Worm (Caenorhabditis elegans) whole organism, L1 larva: Measurements from ENCODE around the gene alp-1.

Source experiments
- C16A3.4 ChIP-seq: fragments of 150-350 bp; optimal IDR thresholded peaks from 2 replicates; lab custom pipeline; 2014; ENCODE audit warnings: missing biosample characterization, missing genetic modification characterization
- aha-1 ChIP-seq: fragments of 150-350 bp; optimal IDR thresholded peaks from 2 replicates; lab custom pipeline; 2014; ENCODE audit warnings: missing biosample characterization, missing genetic modification characterization
- alr-1 ChIP-seq: fragments of 200-800 bp; sonication (Bioruptor generic); optimal IDR thresholded peaks from 2 replicates; lab custom pipeline; 2018; ENCODE audit warnings: borderline replicate concordance, mild to moderate bottlenecking, missing genetic modification characterization, missing compliant biosample characterization
- aly-2 ChIP-seq: fragments of 150-350 bp; optimal IDR thresholded peaks from 2 replicates; lab custom pipeline; 2014; ENCODE audit warnings: missing biosample characterization, missing genetic modification characterization
- ama-1 ChIP-seq: fragments of 150-350 bp; optimal IDR thresholded peaks from 2 replicates; lab custom pipeline; 2014
- blmp-1 ChIP-seq: fragments of 150-350 bp; optimal IDR thresholded peaks from 2 replicates; lab custom pipeline; 2014; ENCODE audit warnings: missing biosample characterization, missing genetic modification characterization
- ceh-8 ChIP-seq: fragments of 200-800 bp; sonication (Bioruptor generic); optimal IDR thresholded peaks from 2 replicates; lab custom pipeline; 2018; ENCODE audit warnings: mild to moderate bottlenecking, missing genetic modification characterization, moderate library complexity, missing compliant biosample characterization
- ceh-82 ChIP-seq, 3 experiments: fragments of 150-350 bp in 1 of 3; sonication (generic microtip) in 2 of 3; optimal IDR thresholded peaks; 2 replicates each; lab custom pipeline; 2014 to 2017; ENCODE audit warnings: missing biosample characterization in 3 of 3, missing genetic modification characterization in 3 of 3
- ceh-90 ChIP-seq: sonication (generic microtip); optimal IDR thresholded peaks from 2 replicates; lab custom pipeline; 2016; ENCODE audit warnings: missing genetic modification characterization, missing compliant biosample characterization
- dsc-1 ChIP-seq: sonication (generic microtip); optimal IDR thresholded peaks from 2 replicates; lab custom pipeline; 2016; ENCODE audit warnings: mild to moderate bottlenecking, missing genetic modification characterization, missing compliant biosample characterization
- efl-3 ChIP-seq: fragments of 200-800 bp; sonication (Bioruptor generic); optimal IDR thresholded peaks from 2 replicates; lab custom pipeline; 2018; ENCODE audit warnings: mild to moderate bottlenecking, missing genetic modification characterization, missing compliant biosample characterization
- egl-13 ChIP-seq: sonication (generic microtip); optimal IDR thresholded peaks from 2 replicates; lab custom pipeline; 2016; ENCODE audit warnings: missing genotype, missing genetic modification reagents, missing genetic modification characterization, missing compliant biosample characterization
- egl-27 ChIP-seq, 2 experiments: fragments of 150-350 bp in 1 of 2; sonication (generic microtip); optimal IDR thresholded peaks; 3 replicates each; lab custom pipeline; 2017 to 2018; ENCODE audit warnings: missing biosample characterization in 2 of 2, missing genetic modification characterization in 2 of 2, missing genetic modification reagents in 2 of 2
- ets-5 ChIP-seq: fragments of 200-800 bp; sonication (Bioruptor generic); IDR thresholded peaks from 2 replicates; pipeline ENCODE4 v1.3.6; 2022; ENCODE audit warnings: missing genetic modification characterization, missing compliant biosample characterization
- fkh-10 ChIP-seq: sonication (generic microtip); optimal IDR thresholded peaks from 2 replicates; lab custom pipeline; 2017; ENCODE audit warnings: missing biosample characterization, missing genetic modification reagents, missing genetic modification characterization
- fkh-4 ChIP-seq: sonication (generic microtip); optimal IDR thresholded peaks from 2 replicates; lab custom pipeline; 2016; ENCODE audit warnings: missing compliant biosample characterization, missing genetic modification characterization, borderline replicate concordance
- fos-1 ChIP-seq: fragments of 150-350 bp; optimal IDR thresholded peaks from 2 replicates; lab custom pipeline; 2014; ENCODE audit warnings: missing biosample characterization, missing genetic modification characterization
- hlh-17 ChIP-seq: fragments of 200-800 bp; sonication (Bioruptor generic); optimal IDR thresholded peaks from 2 replicates; lab custom pipeline; 2018; ENCODE audit warnings: missing genetic modification characterization, mild to moderate bottlenecking, missing compliant biosample characterization, moderate library complexity, borderline replicate concordance
- hlh-4 ChIP-seq: sonication (generic microtip); optimal IDR thresholded peaks from 2 replicates; lab custom pipeline; 2016; ENCODE audit warnings: mild to moderate bottlenecking, missing genetic modification characterization, missing compliant biosample characterization
- irx-1 ChIP-seq: sonication (generic microtip); optimal IDR thresholded peaks from 2 replicates; lab custom pipeline; 2016; ENCODE audit warnings: missing genetic modification characterization, missing compliant biosample characterization
- jun-1 ChIP-seq: fragments of 150-350 bp; optimal IDR thresholded peaks from 2 replicates; lab custom pipeline; 2014; ENCODE audit warnings: missing biosample characterization, missing genetic modification reagents, missing genetic modification characterization
- lin-13 ChIP-seq: fragments of 150-350 bp; optimal IDR thresholded peaks from 2 replicates; lab custom pipeline; 2014; ENCODE audit warnings: missing biosample characterization, missing genetic modification reagents, missing genetic modification characterization
- lin-35 ChIP-seq, 2 experiments: fragments of 150-350 bp; optimal IDR thresholded peaks; 2 replicates each; lab custom pipeline; 2014; ENCODE audit warnings: missing biosample characterization in 2 of 2, missing genetic modification characterization in 2 of 2, missing genetic modification reagents in 2 of 2
- lin-39 ChIP-seq: fragments of 150-350 bp; optimal IDR thresholded peaks from 2 replicates; lab custom pipeline; 2014; ENCODE audit warnings: missing biosample characterization, missing genetic modification reagents, missing genetic modification characterization
- lir-3 ChIP-seq: sonication (generic microtip); optimal IDR thresholded peaks from 2 replicates; lab custom pipeline; 2016; ENCODE audit warnings: mild to moderate bottlenecking, missing genetic modification characterization, moderate library complexity, missing compliant biosample characterization; ENCODE audit not compliant: poor library complexity
- mab-9 ChIP-seq: fragments of 200-800 bp; sonication (Bioruptor generic); IDR thresholded peaks from 2 replicates; pipeline ENCODE4 v1.3.6; 2022; ENCODE audit warnings: missing genetic modification reagents, missing genetic modification characterization, missing compliant biosample characterization
- mdl-1 ChIP-seq, 2 experiments: fragments of 150-350 bp; optimal IDR thresholded peaks; 2 replicates each; lab custom pipeline; 2014 to 2017; ENCODE audit warnings: missing biosample characterization in 2 of 2, missing genetic modification characterization in 2 of 2, inconsistent platforms in 1 of 2
- nhr-11 ChIP-seq: fragments of 150-350 bp; optimal IDR thresholded peaks from 2 replicates; lab custom pipeline; 2014; ENCODE audit warnings: missing biosample characterization, missing genetic modification characterization
- nhr-19 ChIP-seq: fragments of 200-800 bp; sonication (Bioruptor generic); conservative IDR thresholded peaks from 2 replicates; pipeline ENCODE4 v1.3.6; 2022; ENCODE audit warnings: missing genetic modification characterization, missing compliant biosample characterization
- nhr-20 ChIP-seq: sonication (generic microtip); optimal IDR thresholded peaks from 2 replicates; lab custom pipeline; 2016; ENCODE audit warnings: mild to moderate bottlenecking, missing genetic modification characterization, missing compliant biosample characterization
- nhr-237 ChIP-seq: fragments of 150-350 bp; optimal IDR thresholded peaks from 2 replicates; lab custom pipeline; 2014; ENCODE audit warnings: missing biosample characterization, missing genetic modification characterization
- nhr-47 ChIP-seq: sonication (generic microtip); optimal IDR thresholded peaks from 2 replicates; lab custom pipeline; 2016; ENCODE audit warnings: mild to moderate bottlenecking, missing genetic modification characterization, moderate library complexity, missing compliant biosample characterization
- nhr-71 ChIP-seq: sonication (generic microtip); optimal IDR thresholded peaks from 2 replicates; lab custom pipeline; 2016; ENCODE audit warnings: mild to moderate bottlenecking, missing genetic modification characterization, moderate library complexity, missing compliant biosample characterization
- nhr-76 ChIP-seq: sonication (generic microtip); optimal IDR thresholded peaks from 2 replicates; lab custom pipeline; 2017; ENCODE audit warnings: missing biosample characterization, missing genetic modification characterization
- nhr-84 ChIP-seq: sonication (generic microtip); optimal IDR thresholded peaks from 2 replicates; lab custom pipeline; 2017; ENCODE audit warnings: missing biosample characterization, missing genetic modification characterization
- pqm-1 ChIP-seq: sonication (generic microtip); optimal IDR thresholded peaks from 3 replicates; lab custom pipeline; 2017; ENCODE audit warnings: missing biosample characterization, missing genetic modification characterization
- skn-1 ChIP-seq: fragments of 150-350 bp; optimal IDR thresholded peaks from 2 replicates; lab custom pipeline; 2014; ENCODE audit warnings: missing biosample characterization, missing genetic modification characterization
- snu-23 ChIP-seq: sonication (generic microtip); optimal IDR thresholded peaks from 2 replicates; lab custom pipeline; 2016; ENCODE audit warnings: missing genetic modification characterization, missing compliant biosample characterization
- sox-4 ChIP-seq: sonication (generic microtip); optimal IDR thresholded peaks from 2 replicates; lab custom pipeline; 2016; ENCODE audit warnings: missing genetic modification characterization, missing compliant biosample characterization
- sup-37 ChIP-seq: fragments of 200-800 bp; sonication (Bioruptor generic); optimal IDR thresholded peaks from 2 replicates; lab custom pipeline; 2018; ENCODE audit warnings: mild to moderate bottlenecking, missing genetic modification characterization, missing compliant biosample characterization
- swsn-7 ChIP-seq: sonication (generic microtip); optimal IDR thresholded peaks from 2 replicates; lab custom pipeline; 2016; ENCODE audit warnings: missing genetic modification characterization, missing compliant biosample characterization
- tbx-2 ChIP-seq: sonication (generic microtip); optimal IDR thresholded peaks from 2 replicates; lab custom pipeline; 2016; ENCODE audit warnings: missing genetic modification characterization, missing compliant biosample characterization
- tlp-1 ChIP-seq: fragments of 150-350 bp; optimal IDR thresholded peaks from 2 replicates; lab custom pipeline; 2014; ENCODE audit warnings: missing biosample characterization, missing genetic modification characterization
- unc-130 ChIP-seq: fragments of 150-350 bp; optimal IDR thresholded peaks from 2 replicates; lab custom pipeline; 2017; ENCODE audit warnings: missing biosample characterization, missing genetic modification characterization, inconsistent platforms
- unc-30 ChIP-seq: sonication (generic microtip); optimal IDR thresholded peaks from 2 replicates; lab custom pipeline; 2017; ENCODE audit warnings: missing biosample characterization, missing genetic modification characterization
- unc-86 ChIP-seq: sonication (generic microtip); optimal IDR thresholded peaks from 2 replicates; lab custom pipeline; 2016; ENCODE audit warnings: missing genetic modification characterization, missing compliant biosample characterization
- unc-98 ChIP-seq: fragments of 200-800 bp; sonication (Bioruptor generic); IDR thresholded peaks from 2 replicates; pipeline ENCODE4 v1.3.6; 2022; ENCODE audit warnings: missing genetic modification characterization, missing compliant biosample characterization
- xbp-1 ChIP-seq: sonication (generic microtip); optimal IDR thresholded peaks from 2 replicates; lab custom pipeline; 2016; ENCODE audit warnings: missing genetic modification characterization, missing compliant biosample characterization
- zag-1 ChIP-seq: fragments of 150-350 bp; optimal IDR thresholded peaks from 2 replicates; lab custom pipeline; 2014; ENCODE audit warnings: missing biosample characterization, missing genetic modification characterization
- zip-4 ChIP-seq: fragments of 200-800 bp; sonication (Bioruptor generic); optimal IDR thresholded peaks from 2 replicates; lab custom pipeline; 2018; ENCODE audit warnings: mild to moderate bottlenecking, missing genetic modification characterization, moderate library complexity, missing compliant biosample characterization
- ztf-11 ChIP-seq, 2 experiments: sonication (generic microtip); optimal IDR thresholded peaks; 2 replicates each; lab custom pipeline; 2016 to 2017; ENCODE audit warnings: missing genetic modification characterization in 2 of 2, missing biosample characterization in 1 of 2, missing compliant biosample characterization in 1 of 2
- ztf-4 ChIP-seq: fragments of 150-350 bp; optimal IDR thresholded peaks from 2 replicates; lab custom pipeline; 2014; ENCODE audit warnings: missing biosample characterization, missing genetic modification characterization

Gene alp-1

ce11 chrIV:8892558-8892957 lies 40.3 kb downstream of the alp-1 start, which contains the start of gene C27B7.2:
Gene C27B7.2 (plus strand): TSS chrIV:8892858.
- no peak for TF ChIP-seq nhr-76
- TF ChIP-seq swsn-7 (tag; lab: Kevin White, UChicago) = no peak
- TF ChIP-seq fos-1 = no peak
- no peak for TF ChIP-seq ceh-82 (tag; optimal IDR thresholded peaks at IDR 0.05; lab: Kevin White, UChicago)
- no peak for TF ChIP-seq nhr-47 (tag; lab: Kevin White, UChicago)
- no peak for TF ChIP-seq zag-1 (tag; lab: Kevin White, UChicago)

- TF ChIP-seq ets-5 (GFP tag; lab: Robert Waterston, UW) (no peak), mdl-1 (tag; optimal IDR thresholded peaks at IDR 0.05; lab: Kevin White, UChicago) (peak in 1 of 2 experiments; percentile 22), lin-39 (tag; lab: Kevin White, UChicago) (no peak), jun-1 (tag; lab: Kevin White, UChicago) (no peak), snu-23 (GFP tag; lab: Kevin White, UChicago) (peak; percentile 64), nhr-19 (GFP tag; lab: Robert Waterston, UW) (no peak), aha-1 (no peak), nhr-20 (tag; lab: Kevin White, UChicago) (peak; percentile 61), fkh-4 (tag; lab: Kevin White, UChicago) (no peak), lir-3 (no peak), swsn-7 (tag; lab: Kevin White, UChicago) (peak; percentile 25), egl-27 (tag; optimal IDR thresholded peaks at IDR 0.05; lab: Kevin White, UChicago) (no peak), nhr-71 (tag; lab: Kevin White, UChicago) (peak; percentile 58), nhr-84 (tag; lab: Kevin White, UChicago) (no peak), mab-9 (no peak), ztf-4 (tag; lab: Kevin White, UChicago) (no peak), alr-1 (tag; lab: Kevin White, UChicago) (no peak), nhr-76 (no peak), efl-3 (no peak), pqm-1 (tag; lab: Kevin White, UChicago) (no peak), lin-13 (peak; percentile 43), unc-30 (no peak), ceh-8 (no peak), skn-1 (tag; lab: Kevin White, UChicago) (peak; percentile 78), egl-13 (peak; percentile 4), sup-37 (GFP tag; lab: Kevin White, UChicago) (no peak), ama-1 (lab: Kevin White, UChicago) (no peak), C16A3.4 (tag; lab: Kevin White, UChicago) (no peak), tlp-1 (no peak), lin-35 (GFP tag; optimal IDR thresholded peaks at IDR 0.05; lab: Kevin White, UChicago) (peak; percentile 58 to 80), tbx-2 (tag; lab: Kevin White, UChicago) (peak; percentile 29), xbp-1 (peak; percentile 8), blmp-1 (tag; lab: Kevin White, UChicago) (peak; percentile 17), ztf-11 (tag; optimal IDR thresholded peaks at IDR 0.05; lab: Kevin White, UChicago) (no peak), fkh-10 (no peak), sox-4 (no peak), ceh-90 (tag; lab: Kevin White, UChicago) (no peak), aly-2 (tag; lab: Kevin White, UChicago) (no peak), unc-98 (GFP tag; lab: Robert Waterston, UW) (no peak), dsc-1 (peak; percentile 57), unc-86 (no peak), hlh-4 (tag; lab: Kevin White, UChicago) (no peak), unc-130 (tag; lab: Kevin White, UChicago) (no peak), nhr-237 (tag; lab: Kevin White, UChicago) (peak; percentile 26), nhr-11 (tag; lab: Kevin White, UChicago) (no peak), ceh-82 (tag; optimal IDR thresholded peaks at IDR 0.05; lab: Kevin White, UChicago) (no peak), zag-1 (tag; lab: Kevin White, UChicago) (no peak), irx-1 (tag; lab: Kevin White, UChicago) (peak; percentile 13), zip-4 (peak; percentile 39), hlh-17 (GFP tag; lab: Kevin White, UChicago) (no peak)
Observed at ce11 chrIV:8893746-8894145, 41.5 kb downstream of the alp-1 start, which contains the start of gene rad-54.L2. Gene rad-54.L2 (plus strand): TSS chrIV:8894077.
